Worm (Caenorhabditis elegans) whole organism, mixed stage, embryonic: ENCODE data around the gene ogt-1.

ENCODE experiments used
- M03D4.4 ChIP-seq: sonication (generic microtip); optimal IDR thresholded peaks from 2 replicates; lab custom pipeline; 2017; ENCODE audit warnings: mild to moderate bottlenecking, missing genetic modification characterization, missing compliant biosample characterization
- bed-3 ChIP-seq: fragments of 200-800 bp; sonication (Bioruptor generic); optimal IDR thresholded peaks from 3 replicates; lab custom pipeline; 2018; ENCODE audit warnings: mild to moderate bottlenecking, missing genetic modification characterization, moderate library complexity, missing compliant biosample characterization
- blmp-1 ChIP-seq: fragments of 150-350 bp; optimal IDR thresholded peaks from 2 replicates; lab custom pipeline; 2014; ENCODE audit warnings: missing biosample characterization, missing genetic modification characterization
- ceh-39 ChIP-seq: fragments of 150-350 bp; optimal IDR thresholded peaks from 2 replicates; lab custom pipeline; 2014; ENCODE audit warnings: missing biosample characterization, missing genetic modification characterization
- ceh-83 ChIP-seq: fragments of 200-800 bp; sonication (Bioruptor generic); optimal IDR thresholded peaks from 2 replicates; lab custom pipeline; 2018; ENCODE audit warnings: mild to moderate bottlenecking, missing genetic modification characterization, missing compliant biosample characterization
- ces-1 ChIP-seq: fragments of 150-350 bp; optimal IDR thresholded peaks from 2 replicates; lab custom pipeline; 2014; ENCODE audit warnings: missing biosample characterization, missing genetic modification reagents, missing genetic modification characterization
- cnd-1 ChIP-seq: fragments of 200-800 bp; sonication (Bioruptor generic); optimal IDR thresholded peaks from 2 replicates; lab custom pipeline; 2018; ENCODE audit warnings: mild to moderate bottlenecking, missing genetic modification characterization, missing compliant biosample characterization
- drap-1 ChIP-seq: fragments of 200-800 bp; sonication (Bioruptor generic); optimal IDR thresholded peaks from 3 replicates; lab custom pipeline; 2018; ENCODE audit warnings: mild to moderate bottlenecking, missing genetic modification characterization, missing compliant biosample characterization
- flh-1 ChIP-seq: fragments of 200-800 bp; sonication (Bioruptor generic); optimal IDR thresholded peaks from 2 replicates; lab custom pipeline; 2018; ENCODE audit warnings: mild to moderate bottlenecking, missing genetic modification characterization, moderate library complexity, missing compliant biosample characterization
- ham-2 ChIP-seq: fragments of 200-800 bp; sonication (Bioruptor generic); optimal IDR thresholded peaks from 2 replicates; lab custom pipeline; 2018; ENCODE audit warnings: mild to moderate bottlenecking, missing genetic modification characterization, missing compliant biosample characterization
- hlh-1 ChIP-seq: fragments of 150-350 bp; optimal IDR thresholded peaks from 2 replicates; lab custom pipeline; 2014; ENCODE audit warnings: missing biosample characterization, missing genetic modification reagents, missing genetic modification characterization
- lin-13 ChIP-seq: fragments of 150-350 bp; optimal IDR thresholded peaks from 2 replicates; lab custom pipeline; 2014; ENCODE audit warnings: missing biosample characterization, missing genetic modification characterization
- lin-32 ChIP-seq: fragments of 200-800 bp; sonication (Bioruptor generic); optimal IDR thresholded peaks from 2 replicates; lab custom pipeline; 2018; ENCODE audit warnings: mild to moderate bottlenecking, missing genetic modification characterization, missing compliant biosample characterization
- mab-5 ChIP-seq: fragments of 150-350 bp; optimal IDR thresholded peaks from 2 replicates; lab custom pipeline; 2014; ENCODE audit warnings: missing biosample characterization, missing genetic modification characterization
- mep-1 ChIP-seq: fragments of 150-350 bp; optimal IDR thresholded peaks from 2 replicates; lab custom pipeline; 2017; ENCODE audit warnings: missing biosample characterization, missing genetic modification reagents, missing genetic modification characterization, inconsistent platforms
- mls-2 ChIP-seq: sonication (generic microtip); optimal IDR thresholded peaks from 2 replicates; lab custom pipeline; 2016; ENCODE audit warnings: mild to moderate bottlenecking, missing genetic modification characterization, moderate library complexity, missing compliant biosample characterization
- nhr-12 ChIP-seq: fragments of 150-350 bp; optimal IDR thresholded peaks from 2 replicates; lab custom pipeline; 2014; ENCODE audit warnings: missing biosample characterization, missing genetic modification characterization
- nhr-2 ChIP-seq: fragments of 150-350 bp; optimal IDR thresholded peaks from 2 replicates; lab custom pipeline; 2014; ENCODE audit warnings: missing biosample characterization, missing genetic modification characterization
- nhr-237 ChIP-seq: fragments of 150-350 bp; optimal IDR thresholded peaks from 2 replicates; lab custom pipeline; 2014; ENCODE audit warnings: missing biosample characterization, missing genetic modification characterization
- nhr-28 ChIP-seq: fragments of 150-350 bp; optimal IDR thresholded peaks from 2 replicates; lab custom pipeline; 2014; ENCODE audit warnings: missing biosample characterization, missing genetic modification characterization
- nhr-76 ChIP-seq: sonication (generic microtip); optimal IDR thresholded peaks from 2 replicates; lab custom pipeline; 2017; ENCODE audit warnings: missing biosample characterization, missing genetic modification characterization
- pha-4 ChIP-seq: fragments of 150-350 bp; optimal IDR thresholded peaks from 2 replicates; lab custom pipeline; 2018; ENCODE audit warnings: missing biosample characterization, missing genetic modification reagents, missing genetic modification characterization
- sem-2 ChIP-seq: fragments of 200-800 bp; sonication (Bioruptor generic); optimal IDR thresholded peaks from 2 replicates; lab custom pipeline; 2018; ENCODE audit warnings: mild to moderate bottlenecking, missing genetic modification characterization, missing compliant biosample characterization
- snpc-4 ChIP-seq: fragments of 150-350 bp; optimal IDR thresholded peaks from 2 replicates; lab custom pipeline; 2014; ENCODE audit warnings: missing biosample characterization, missing genetic modification characterization
- sptf-1 ChIP-seq: sonication (generic microtip); optimal IDR thresholded peaks from 2 replicates; lab custom pipeline; 2017; ENCODE audit warnings: mild to moderate bottlenecking, missing genetic modification characterization, moderate library complexity, missing compliant biosample characterization
- unc-62 ChIP-seq: fragments of 150-350 bp; optimal IDR thresholded peaks from 2 replicates; lab custom pipeline; 2014; ENCODE audit warnings: missing biosample characterization, missing genetic modification reagents, missing genetic modification characterization
- zip-8 ChIP-seq: fragments of 150-350 bp; optimal IDR thresholded peaks from 2 replicates; lab custom pipeline; 2014; ENCODE audit warnings: missing biosample characterization, missing genetic modification characterization
- ztf-11 ChIP-seq: fragments of 150-350 bp; optimal IDR thresholded peaks from 2 replicates; lab custom pipeline; 2014; ENCODE audit warnings: missing biosample characterization, missing genetic modification characterization

The ogt-1 gene

ce11 chrIII:7154526-7154925, 929 bp upstream of the ogt-1 start:
- no peak for TF ChIP-seq nhr-237 (tag; lab: Kevin White, UChicago)
- TF ChIP-seq snpc-4, result no peak
- TF ChIP-seq zip-8 (tag; lab: Kevin White, UChicago), result no peak
- peak; percentile 13 for TF ChIP-seq ces-1 (GFP tag; lab: Kevin White, UChicago)
- no peak for TF ChIP-seq mep-1 (tag; lab: Kevin White, UChicago)
- TF ChIP-seq sptf-1 (tag; lab: Kevin White, UChicago), result no peak
- no peak for TF ChIP-seq flh-1 (GFP tag; lab: Kevin White, UChicago)
- no peak for TF ChIP-seq M03D4.4 (tag; lab: Kevin White, UChicago)

ce11 chrIII:7152569-7152968, 1.0 kb downstream of the ogt-1 start:
- no peak for TF ChIP-seq cnd-1
- TF ChIP-seq mls-2 (tag; lab: Kevin White, UChicago), result no peak
- no peak for TF ChIP-seq nhr-2 (tag; lab: Kevin White, UChicago)
- TF ChIP-seq mab-5, result no peak
- TF ChIP-seq zip-8 (tag; lab: Kevin White, UChicago), result no peak
- TF ChIP-seq sptf-1 (tag; lab: Kevin White, UChicago), result no peak
- no peak for TF ChIP-seq M03D4.4 (tag; lab: Kevin White, UChicago)
- TF ChIP-seq pha-4 (tag; lab: Kevin White, UChicago), result no peak
- TF ChIP-seq snpc-4, result no peak
- no peak for TF ChIP-seq hlh-1 (tag; lab: Kevin White, UChicago)
- no peak for TF ChIP-seq mep-1 (tag; lab: Kevin White, UChicago)
- TF ChIP-seq bed-3 (GFP tag; lab: Kevin White, UChicago), result no peak
- no peak for TF ChIP-seq ces-1 (GFP tag; lab: Kevin White, UChicago)
- TF ChIP-seq unc-62 (GFP tag; lab: Kevin White, UChicago), result no peak
- no peak for TF ChIP-seq blmp-1
- no peak for TF ChIP-seq nhr-237 (tag; lab: Kevin White, UChicago)
- no peak for TF ChIP-seq nhr-12 (tag; lab: Kevin White, UChicago)

DNA sequence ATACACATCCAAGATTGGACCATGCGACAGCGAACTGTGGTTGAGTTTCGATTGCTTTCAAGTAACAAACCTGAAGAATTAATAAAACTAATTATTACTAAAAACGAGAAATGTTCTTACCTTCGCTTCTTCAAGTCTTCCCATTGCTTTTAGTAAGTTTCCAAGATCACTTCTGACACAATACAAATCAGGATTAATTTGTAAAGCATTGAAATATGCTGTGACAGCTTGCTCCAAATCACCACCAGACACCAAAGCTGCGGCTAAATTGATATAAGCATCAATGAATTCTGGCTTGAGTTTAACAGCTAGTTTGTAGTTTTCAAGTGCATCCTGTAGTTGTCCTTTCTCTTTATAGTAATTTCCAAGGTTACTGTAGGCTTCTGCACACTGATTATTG, 3.4 kb downstream of the ogt-1 start:
- TF ChIP-seq ztf-11 (no peak), ham-2 (GFP tag; lab: Kevin White, UChicago) (no peak), ceh-39 (tag; lab: Kevin White, UChicago) (no peak), flh-1 (GFP tag; lab: Kevin White, UChicago) (no peak), lin-32 (no peak), ces-1 (GFP tag; lab: Kevin White, UChicago) (no peak), nhr-237 (tag; lab: Kevin White, UChicago) (no peak), mab-5 (no peak), drap-1 (no peak), bed-3 (GFP tag; lab: Kevin White, UChicago) (no peak), pha-4 (tag; lab: Kevin White, UChicago) (no peak), mep-1 (tag; lab: Kevin White, UChicago) (no peak), sptf-1 (tag; lab: Kevin White, UChicago) (no peak), ceh-83 (no peak), sem-2 (GFP tag; lab: Kevin White, UChicago) (no peak), hlh-1 (tag; lab: Kevin White, UChicago) (no peak), nhr-12 (tag; lab: Kevin White, UChicago) (no peak)

DNA sequence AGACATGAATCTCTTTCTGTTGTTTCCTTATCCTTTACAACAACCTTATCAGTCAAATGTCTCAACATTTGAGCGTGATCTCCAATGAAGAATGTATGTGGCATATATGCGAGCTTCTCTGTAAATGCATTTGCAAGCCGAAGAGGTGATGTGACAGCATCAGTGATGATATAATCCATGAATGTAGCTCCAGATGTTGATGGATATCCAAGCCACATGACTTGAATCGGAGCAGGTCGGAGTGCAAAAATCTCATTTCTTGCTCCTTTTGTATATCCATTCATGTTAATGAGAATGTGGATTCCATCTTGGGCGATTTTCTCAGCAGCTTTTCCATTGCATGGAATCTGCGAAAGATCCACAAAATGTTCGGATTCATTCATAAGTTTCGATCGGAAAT, 5.4 kb downstream of the ogt-1 start:
- TF ChIP-seq nhr-76 (tag; lab: Kevin White, UChicago) (no peak), nhr-28 (tag; lab: Kevin White, UChicago) (no peak)

DNA sequence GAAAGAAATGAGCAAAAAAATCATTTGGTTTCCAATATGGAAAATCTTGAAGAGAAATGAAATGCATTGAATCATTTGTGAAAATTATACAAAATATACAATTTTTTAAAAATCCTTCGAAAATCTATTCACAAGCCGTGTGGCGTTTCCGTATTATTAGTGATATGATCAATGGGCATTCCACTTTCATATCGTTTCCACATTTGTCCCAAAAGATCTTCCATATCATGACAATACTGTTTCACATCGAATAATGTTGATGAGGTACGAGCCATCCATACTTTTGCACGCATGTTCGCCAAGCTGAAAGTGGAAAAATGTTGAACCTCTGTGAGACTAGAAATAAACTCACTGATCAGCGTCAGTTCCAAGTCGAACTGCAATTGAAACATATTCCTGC, 7.3 kb downstream of the ogt-1 start:
- TF ChIP-seq ceh-83, result no peak
- TF ChIP-seq blmp-1, result no peak
- no peak for TF ChIP-seq pha-4 (tag; lab: Kevin White, UChicago)
- TF ChIP-seq lin-13, result no peak
- no peak for TF ChIP-seq ces-1 (GFP tag; lab: Kevin White, UChicago)
- TF ChIP-seq drap-1, result no peak

ce11 chrIII:7144749-7145148, 8.8 kb downstream of the ogt-1 start, which contains the start of gene glr-2:
Gene glr-2, minus strand, starts transcription at chrIII:7144959.
- TF ChIP-seq ces-1 (GFP tag; lab: Kevin White, UChicago), result peak; percentile 72
- no peak for TF ChIP-seq mls-2 (tag; lab: Kevin White, UChicago)
- TF ChIP-seq, all 35 proteins: peak for 1
